Fruit fly (Drosophila melanogaster) Kc167 (cell line): ENCODE data around the gene CG4842.

Source experiments
- Myc ChIP-seq: fragments of >200 bp; optimal IDR thresholded peaks from 2 replicates; lab custom pipeline; 2017; ENCODE audit warnings: missing external identifiers
- Sin3A ChIP-seq: fragments of >200 bp; optimal IDR thresholded peaks from 2 replicates; lab custom pipeline; 2018; ENCODE audit warnings: missing external identifiers
- h ChIP-seq: fragments of >200 bp; optimal IDR thresholded peaks from 3 replicates; lab custom pipeline; 2018; ENCODE audit warnings: missing external identifiers
- insv ChIP-seq: fragments of >200 bp; optimal IDR thresholded peaks from 3 replicates; lab custom pipeline; 2018; ENCODE audit warnings: missing external identifiers
- psq ChIP-seq: fragments of >200 bp; optimal IDR thresholded peaks from 2 replicates; lab custom pipeline; 2017; ENCODE audit warnings: missing external identifiers
- ttk ChIP-seq: sonication (Bioruptor generic); optimal IDR thresholded peaks from 2 replicates; lab custom pipeline; 2017; ENCODE audit warnings: missing external identifiers

The CG4842 gene

DNA sequence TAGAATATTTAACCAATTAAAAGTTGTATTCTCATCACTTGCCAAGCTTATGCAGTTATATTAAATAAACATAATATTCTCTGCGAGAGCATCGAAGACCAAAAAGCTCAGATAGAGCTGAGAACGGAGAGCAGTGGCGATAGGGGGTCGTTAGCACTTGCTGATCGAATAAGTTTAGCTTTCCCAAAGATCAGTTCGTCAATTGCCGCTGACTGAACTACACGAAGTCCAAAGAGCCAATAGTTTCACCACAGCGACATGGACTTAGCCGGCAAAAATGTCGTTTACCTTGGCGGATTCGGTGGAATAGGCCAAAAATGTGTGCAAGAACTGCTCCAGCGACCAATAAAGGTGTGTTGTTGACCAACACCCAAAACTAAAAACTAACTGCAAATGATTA, at the start of gene CG4842:
TSS of gene CG4842 (plus strand) at position 191 of the 400 bp plus-strand sequence.
- TF ChIP-seq h (lab: Kevin White, UChicago) (no peak), insv (no peak), Myc (no peak), ttk (no peak), psq (lab: Kevin White, UChicago) (no peak), Sin3A (lab: Kevin White, UChicago) (no peak)

- no peak for TF ChIP-seq h (lab: Kevin White, UChicago)
These were observed 48.7 kb upstream of the CG4842 start, which contains the start of the genes CG13041 and CG13060 for dm6 chr3L:16319399-16319906. CG13041 (minus strand) TSS chr3L:16319526. CG13060 (plus strand) TSS chr3L:16319856.

dm6 chr3L:16321172-16321571, 47.0 kb upstream of the CG4842 start, which contains the start of gene CG42718:
CG42718 (minus strand) TSS chr3L:16321272.
- TF ChIP-seq Sin3A (lab: Kevin White, UChicago) = no peak
- no peak for TF ChIP-seq h (lab: Kevin White, UChicago)
- TF ChIP-seq psq (lab: Kevin White, UChicago) = no peak
- no peak for TF ChIP-seq insv
- no peak for TF ChIP-seq ttk
- TF ChIP-seq Myc = no peak

DNA sequence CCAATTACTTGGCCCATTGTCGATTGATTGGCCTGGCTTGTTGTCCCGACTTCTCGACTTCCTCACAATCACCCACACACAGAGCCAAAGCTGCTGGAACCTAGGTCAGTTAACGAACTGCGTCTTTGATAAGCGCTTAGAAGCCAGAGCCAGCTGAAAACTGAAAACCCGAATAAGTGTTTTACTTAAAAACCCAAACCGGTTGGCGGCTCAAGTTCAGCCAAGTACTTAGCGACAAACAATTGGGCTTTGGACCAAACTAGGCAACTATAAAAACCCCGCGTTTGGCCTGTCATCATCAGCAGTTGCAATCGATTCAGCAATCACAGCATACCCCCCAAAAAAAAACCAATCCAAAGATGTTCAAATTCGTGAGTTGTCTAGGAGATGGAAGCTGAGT, 44.8 kb upstream of the CG4842 start, which contains the start of gene CG13059:
TSS of gene CG13059 (plus strand) at position 301 of the 400 bp plus-strand sequence.
- no peak for TF ChIP-seq ttk
- no peak for TF ChIP-seq psq (lab: Kevin White, UChicago)
- no peak for TF ChIP-seq h (lab: Kevin White, UChicago)

DNA sequence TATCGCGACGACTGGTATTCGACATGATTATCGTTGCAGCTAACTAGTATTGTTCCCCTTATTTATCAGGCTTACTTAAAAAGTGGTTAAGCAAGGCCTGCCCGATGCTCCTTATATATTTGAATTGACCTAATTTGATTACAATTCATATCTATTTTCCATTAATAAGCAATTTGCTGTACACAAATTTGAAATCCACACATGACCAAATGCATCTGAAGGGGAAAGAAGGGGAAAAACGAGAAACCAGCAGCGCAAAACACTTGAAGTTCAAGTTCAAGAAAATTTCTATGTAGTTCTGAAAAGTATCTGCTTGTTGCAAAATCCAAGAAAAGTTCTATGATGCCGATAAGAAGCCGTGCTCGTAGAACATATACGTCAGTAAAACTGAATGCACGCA, 41.5 kb upstream of the CG4842 start, which contains the start of the genes CG13040 and CG13039:
TSS of gene CG13040 (minus strand) at position 101 of the 400 bp plus-strand sequence.
TSS of gene CG13039 (minus strand) at position 106 of the 400 bp plus-strand sequence.
- no peak for TF ChIP-seq insv
- no peak for TF ChIP-seq Sin3A (lab: Kevin White, UChicago)
- no peak for TF ChIP-seq psq (lab: Kevin White, UChicago)
- TF ChIP-seq h (lab: Kevin White, UChicago) = no peak
- TF ChIP-seq ttk = no peak
- TF ChIP-seq Myc = no peak

- TF ChIP-seq ttk = no peak
- TF ChIP-seq Sin3A (lab: Kevin White, UChicago) = no peak
These were observed 40.4 kb upstream of the CG4842 start, which contains the start of gene CG13038 for dm6 chr3L:16327776-16328175. CG13038 (minus strand) TSS chr3L:16327893.

DNA sequence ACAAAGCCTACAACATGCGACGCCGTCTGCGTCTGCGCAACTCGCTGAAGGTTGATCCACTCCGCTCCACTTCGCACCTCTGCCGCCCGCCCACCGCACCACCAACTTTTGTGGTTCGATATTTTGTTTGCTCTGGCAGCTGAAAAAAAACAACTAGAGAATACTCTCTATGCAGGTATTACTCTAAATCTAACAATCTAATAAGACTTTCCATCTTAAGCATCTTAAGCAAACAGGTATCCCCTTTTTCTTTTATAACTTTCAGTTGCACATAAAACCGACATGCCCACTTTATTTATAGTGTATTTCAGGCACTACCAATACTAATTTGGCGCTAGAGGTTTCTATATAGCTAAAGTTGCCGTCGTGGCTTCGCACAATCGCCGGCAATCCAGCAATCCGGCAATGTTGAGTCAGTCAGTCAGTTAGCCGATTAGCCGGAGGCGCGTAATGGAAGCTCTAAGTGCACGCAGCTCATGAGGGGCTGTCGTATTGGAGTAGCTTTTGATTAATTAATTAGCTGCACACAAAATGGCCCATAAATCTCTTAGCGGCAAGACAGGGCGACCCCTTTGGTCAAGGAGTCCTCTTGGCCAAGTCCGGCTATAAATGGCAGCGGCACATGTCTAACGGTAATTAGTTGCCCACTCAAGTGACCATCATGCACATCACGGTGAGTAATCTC, 39.8 kb upstream of the CG4842 start, which contains the start of gene CG13058:
TSS of gene CG13058 (plus strand) at position 635 of the 685 bp plus-strand sequence.
- TF ChIP-seq insv = no peak

dm6 chr3L:16329495-16329894, 38.7 kb upstream of the CG4842 start, which contains the start of gene CG33061:
CG33061 (plus strand) TSS chr3L:16329795.
- no peak for TF ChIP-seq Myc
- TF ChIP-seq Sin3A (lab: Kevin White, UChicago) = no peak
- TF ChIP-seq insv = no peak
- TF ChIP-seq psq (lab: Kevin White, UChicago) = no peak
- no peak for TF ChIP-seq ttk
- no peak for TF ChIP-seq h (lab: Kevin White, UChicago)

DNA sequence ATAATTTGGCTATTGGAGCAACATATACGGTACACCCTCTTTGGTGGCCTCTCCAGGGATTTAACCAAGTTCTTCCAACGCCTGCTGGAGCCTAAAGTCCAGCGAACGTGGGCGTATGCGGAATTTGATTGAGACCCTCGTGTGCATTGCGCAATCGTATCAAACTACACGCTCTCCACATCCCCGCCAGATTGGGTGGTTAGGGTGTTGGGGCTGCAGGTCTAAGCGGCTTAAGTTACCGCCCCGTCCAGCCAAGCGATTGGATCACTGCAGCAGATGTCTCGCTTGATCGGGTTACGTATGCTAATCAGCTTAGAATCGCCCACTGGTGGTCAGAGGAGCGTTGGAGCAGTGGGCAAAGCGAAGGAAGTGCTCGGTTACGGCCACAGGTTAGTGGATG, 37.4 kb upstream of the CG4842 start, which contains the start of gene CG33060:
TSS of gene CG33060 (plus strand) at position 301 of the 400 bp plus-strand sequence.
- TF ChIP-seq psq (lab: Kevin White, UChicago) = no peak

DNA sequence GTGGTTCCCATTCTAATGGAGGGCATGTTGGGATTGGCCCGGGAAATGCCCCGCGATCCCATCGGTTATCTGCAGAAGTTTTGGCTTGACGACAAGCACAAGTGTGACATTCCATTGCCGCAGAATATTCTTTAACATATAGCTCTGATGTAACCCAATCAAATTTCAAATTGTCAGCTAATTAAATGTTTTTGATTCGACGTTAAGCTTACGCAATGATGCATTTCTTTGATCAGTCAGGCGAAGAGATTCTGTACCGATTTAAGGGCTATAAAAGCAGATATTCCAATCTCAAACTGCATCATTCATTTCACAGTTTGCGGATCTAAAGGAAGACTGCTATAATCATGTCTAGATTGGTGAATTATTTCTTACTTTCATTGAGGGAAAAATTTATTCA, 36.6 kb upstream of the CG4842 start, which contains the start of gene retinin:
TSS of gene retinin (plus strand) at position 301 of the 400 bp plus-strand sequence.
- TF ChIP-seq insv = no peak
- TF ChIP-seq Myc = no peak
- no peak for TF ChIP-seq Sin3A (lab: Kevin White, UChicago)
- TF ChIP-seq h (lab: Kevin White, UChicago) = no peak
- TF ChIP-seq psq (lab: Kevin White, UChicago) = no peak
- no peak for TF ChIP-seq ttk

- TF ChIP-seq insv (no peak), Sin3A (lab: Kevin White, UChicago) (no peak), ttk (no peak), psq (lab: Kevin White, UChicago) (no peak), Myc (no peak), h (lab: Kevin White, UChicago) (no peak)
These were observed 35.2 kb upstream of the CG4842 start, which contains the start of gene CG13056 for dm6 chr3L:16333013-16333412. CG13056 (plus strand) TSS chr3L:16333313.

DNA sequence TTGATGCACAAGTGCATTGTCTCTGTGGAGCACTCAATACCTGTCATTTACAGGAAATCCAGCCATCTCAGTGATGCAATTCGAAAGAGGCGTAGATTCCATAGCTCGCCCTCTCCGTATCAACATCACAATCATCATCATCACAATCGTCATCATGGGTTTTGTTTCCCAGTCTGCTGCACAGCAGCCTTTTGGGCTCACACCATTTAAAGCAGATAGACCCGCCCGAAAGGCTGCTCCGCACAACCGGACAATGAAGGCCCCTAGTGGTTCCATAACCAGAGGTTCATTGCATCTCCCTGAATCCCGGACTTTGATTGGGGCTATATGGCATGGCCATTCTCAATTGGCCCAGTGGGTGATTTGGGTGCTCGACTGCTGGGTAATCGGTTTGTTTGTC, 33.3 kb upstream of the CG4842 start:
- no peak for TF ChIP-seq h (lab: Kevin White, UChicago)
- no peak for TF ChIP-seq insv
- TF ChIP-seq Myc = no peak
- no peak for TF ChIP-seq Sin3A (lab: Kevin White, UChicago)
- no peak for TF ChIP-seq ttk
- TF ChIP-seq psq (lab: Kevin White, UChicago) = no peak

- no peak for TF ChIP-seq ttk
- TF ChIP-seq h (lab: Kevin White, UChicago) = no peak
- TF ChIP-seq Myc = no peak
- no peak for TF ChIP-seq Sin3A (lab: Kevin White, UChicago)
- TF ChIP-seq psq (lab: Kevin White, UChicago) = no peak
- TF ChIP-seq insv = no peak
These were observed 30.4 kb upstream of the CG4842 start for dm6 chr3L:16337739-16338138.
